Worm (Caenorhabditis elegans): ENCODE results near the gene F54D5.4.

F54D5.4 gene

DNA sequence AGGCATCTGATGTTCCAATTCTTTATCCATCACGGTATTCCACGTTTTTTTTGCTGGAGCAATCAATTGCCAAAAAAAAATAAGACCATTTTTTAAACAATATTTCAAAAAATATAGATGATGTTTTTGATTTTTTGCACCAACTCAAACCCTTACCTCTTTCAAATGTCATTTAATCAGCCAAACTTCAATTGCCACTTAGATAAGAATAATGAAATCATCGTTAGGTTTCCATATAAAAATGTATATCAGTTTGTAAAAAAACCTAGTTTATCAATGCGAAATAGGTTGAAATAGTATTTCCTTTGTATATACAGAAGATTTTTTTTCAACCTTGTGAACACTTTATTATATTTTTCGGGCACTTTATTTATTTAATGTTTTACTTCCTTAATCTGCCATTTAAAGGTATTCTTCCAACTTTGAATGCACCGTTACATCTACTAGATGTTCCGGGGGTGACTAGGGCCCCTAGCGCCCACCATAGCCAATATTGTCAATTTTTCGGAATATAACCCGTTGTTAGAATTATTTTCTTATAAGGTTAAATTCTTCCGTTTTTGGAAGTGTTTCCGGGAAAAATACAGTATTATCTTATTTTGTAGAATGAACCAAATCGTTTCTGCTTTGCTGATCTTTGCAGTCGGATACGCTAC, at the start of gene F54D5.4, which contains the start of gene F54D5.23:
TSS of gene F54D5.4 (plus strand) at position 606 of the 656 bp plus-strand sequence.
TSS of gene F54D5.23 (minus strand) at position 75 of the 656 bp plus-strand sequence.
- TF ChIP-seq unc-55 (GFP tag; optimal IDR thresholded peaks at IDR 0.05) (no peak), gmeb-2 (tag; optimal IDR thresholded peaks at IDR 0.05) (no peak)

DNA sequence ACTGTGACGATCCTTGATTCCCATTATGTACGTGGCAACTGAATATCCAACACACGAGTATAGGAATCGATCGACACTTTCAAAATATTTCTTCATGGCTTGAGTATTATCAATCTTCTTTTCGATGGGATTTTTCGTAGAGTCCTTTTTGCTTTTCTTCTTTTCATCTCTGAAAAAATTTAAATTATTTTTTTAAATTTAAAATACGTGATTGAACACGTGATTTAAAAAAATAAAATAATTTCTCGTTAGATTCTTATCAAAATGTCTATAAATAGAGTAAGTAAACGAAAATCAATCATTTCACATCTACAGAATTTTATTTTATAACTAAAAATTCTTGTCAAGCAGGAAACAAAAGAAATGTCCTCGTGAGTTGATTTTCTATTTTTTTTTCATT, 48.3 kb upstream of the F54D5.4 start, which contains the start of gene Y62F5A.10:
TSS of gene Y62F5A.10 (plus strand) at position 301 of the 400 bp plus-strand sequence.
- TF ChIP-seq ceh-18 (tag; optimal IDR thresholded peaks at IDR 0.05), result no peak
- TF ChIP-seq pag-3 (tag; optimal IDR thresholded peaks at IDR 0.05; ENCODE audit: borderline replicate concordance), result no peak
- TF ChIP-seq ama-1 (optimal IDR thresholded peaks at IDR 0.05), result no peak
- no peak for TF ChIP-seq che-1 (tag; optimal IDR thresholded peaks at IDR 0.05)
- TF ChIP-seq unc-55 (GFP tag; optimal IDR thresholded peaks at IDR 0.05), result no peak
- TF ChIP-seq dve-1 (tag; optimal IDR thresholded peaks at IDR 0.05), result no peak
- no peak for TF ChIP-seq zip-5 (tag; optimal IDR thresholded peaks at IDR 0.05)
- no peak for TF ChIP-seq pha-2 (tag; optimal IDR thresholded peaks at IDR 0.05)
- no peak for TF ChIP-seq fkh-10 (GFP tag; optimal IDR thresholded peaks at IDR 0.05)
- no peak for TF ChIP-seq ceh-31 (tag; optimal IDR thresholded peaks at IDR 0.05)
- no peak for TF ChIP-seq pat-9 (tag; optimal IDR thresholded peaks at IDR 0.05)
- TF ChIP-seq ceh-24 (tag; optimal IDR thresholded peaks at IDR 0.05), result no peak
- no peak for TF ChIP-seq npax-4 (tag; optimal IDR thresholded peaks at IDR 0.05)
- TF ChIP-seq nhr-232 (tag; optimal IDR thresholded peaks at IDR 0.05), result no peak

DNA sequence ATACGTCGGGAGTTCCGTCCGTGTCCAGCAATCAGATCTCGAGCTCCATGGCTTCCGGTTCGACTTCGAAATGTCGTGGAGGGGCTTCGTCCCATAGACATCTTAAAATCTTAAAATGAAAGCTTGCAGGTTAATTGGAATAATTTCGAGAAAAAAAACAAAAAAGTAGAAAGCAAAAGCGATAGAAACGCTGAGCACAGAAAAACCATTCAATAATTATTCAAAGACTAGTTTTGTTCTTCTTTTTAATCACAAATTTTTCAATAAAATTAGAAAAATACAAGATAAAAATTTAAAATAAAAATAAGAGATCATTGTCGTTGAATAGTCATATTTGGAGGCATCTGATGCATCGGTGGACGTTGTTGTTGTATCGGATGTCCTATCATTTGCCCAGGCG, 42.7 kb upstream of the F54D5.4 start, which contains the start of gene age-1:
TSS of gene age-1 (minus strand) at position 101 of the 400 bp plus-strand sequence.
- TF ChIP-seq ceh-45 (GFP tag; IDR thresholded peaks at IDR 0.05) (no peak), C38D4.7 (GFP tag; optimal IDR thresholded peaks at IDR 0.05) (no peak), ceh-48 (tag; optimal IDR thresholded peaks at IDR 0.05) (no peak), ets-4 (tag; optimal IDR thresholded peaks at IDR 0.05) (no peak), odd-2 (tag; optimal IDR thresholded peaks at IDR 0.05) (no peak), zip-5 (tag; optimal IDR thresholded peaks at IDR 0.05) (no peak), ama-1 (optimal IDR thresholded peaks at IDR 0.05) (no peak), fkh-10 (GFP tag; optimal IDR thresholded peaks at IDR 0.05) (no peak), rnt-1 (tag; optimal IDR thresholded peaks at IDR 0.05) (no peak), tbx-2 (tag; optimal IDR thresholded peaks at IDR 0.05) (no peak), ztf-16 (tag; optimal IDR thresholded peaks at IDR 0.05) (no peak), nhr-11 (tag; optimal IDR thresholded peaks at IDR 0.05) (no peak), tbx-7 (tag; optimal IDR thresholded peaks at IDR 0.05) (no peak)

DNA sequence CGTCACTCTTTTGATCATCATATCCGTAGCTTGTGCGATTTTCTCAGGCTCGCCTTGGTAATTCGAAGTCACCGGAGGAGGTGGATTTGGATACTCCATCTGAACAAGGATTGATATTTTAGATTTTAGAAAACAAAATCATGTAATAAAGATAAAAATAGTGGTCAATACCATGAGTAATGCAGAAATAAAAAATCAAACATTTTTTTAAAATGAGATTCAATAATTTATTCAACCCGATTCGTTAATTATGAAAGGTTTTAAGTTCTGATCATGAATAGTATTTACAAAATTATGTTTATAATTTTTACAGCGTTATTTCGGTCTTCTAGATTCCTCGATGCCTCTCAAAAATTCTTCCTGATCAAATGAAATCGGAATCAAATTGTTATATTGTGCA, 35.9 kb upstream of the F54D5.4 start, which contains the start of gene mdt-8:
TSS of gene mdt-8 (minus strand) at position 101 of the 400 bp plus-strand sequence.
- TF ChIP-seq pag-3 (tag; optimal IDR thresholded peaks at IDR 0.05; ENCODE audit: borderline replicate concordance), result no peak
- no peak for TF ChIP-seq unc-42 (tag; optimal IDR thresholded peaks at IDR 0.05)
- TF ChIP-seq ceh-31 (tag; optimal IDR thresholded peaks at IDR 0.05), result no peak
- no peak for TF ChIP-seq ceh-14 (tag; optimal IDR thresholded peaks at IDR 0.05)
- no peak for TF ChIP-seq F13H6.1 (tag; optimal IDR thresholded peaks at IDR 0.05)
- TF ChIP-seq ceh-2 (tag; optimal IDR thresholded peaks at IDR 0.05), result no peak
- TF ChIP-seq sdc-2 (tag; optimal IDR thresholded peaks at IDR 0.05), result no peak
- TF ChIP-seq pax-1 (tag; optimal IDR thresholded peaks at IDR 0.05), result no peak
- no peak for TF ChIP-seq pros-1 (tag; optimal IDR thresholded peaks at IDR 0.05)

DNA sequence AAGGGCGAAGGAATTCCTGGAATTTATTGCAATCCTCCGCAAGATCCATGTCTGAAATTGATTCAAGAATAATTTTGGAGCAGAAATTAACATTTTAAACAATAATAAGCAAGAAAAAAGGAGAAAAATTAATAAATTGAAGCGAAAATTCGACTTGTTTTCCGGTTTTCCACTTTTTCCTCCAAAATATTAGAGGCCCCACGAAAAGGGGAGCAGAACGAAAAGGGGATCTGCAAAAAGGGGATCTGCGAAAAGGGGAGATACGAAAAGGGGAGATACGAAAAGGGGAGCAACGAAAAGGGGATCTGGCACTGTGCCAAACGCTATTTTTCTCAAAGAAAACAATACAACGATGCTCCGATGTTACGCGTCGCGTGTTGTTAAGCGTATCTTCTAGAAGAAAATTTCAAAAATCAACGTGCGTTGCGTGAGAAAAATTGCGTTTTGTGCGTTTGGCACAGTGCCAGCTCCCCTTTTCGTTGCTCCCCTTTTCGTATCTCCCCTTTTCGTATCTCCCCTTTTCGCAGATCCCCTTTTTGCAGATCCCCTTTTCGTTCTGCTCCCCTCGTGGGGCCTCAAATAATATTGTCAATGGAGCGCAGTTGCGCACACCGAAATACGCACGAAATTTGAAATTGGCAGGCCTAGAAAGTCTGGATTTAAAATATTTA, 35.1 kb upstream of the F54D5.4 start, which contains the start of gene Y62F5A.12:
TSS of gene Y62F5A.12 (minus strand) at position 51 of the 671 bp plus-strand sequence.
- TF ChIP-seq ceh-31 (tag; optimal IDR thresholded peaks at IDR 0.05) (peak; percentile 100), hlh-8 (tag; optimal IDR thresholded peaks at IDR 0.05) (peak; percentile 89), hlh-6 (tag; optimal IDR thresholded peaks at IDR 0.05) (peak; percentile 62), elt-2 (tag; optimal IDR thresholded peaks at IDR 0.05) (peak; percentile 79), lin-11 (tag; optimal IDR thresholded peaks at IDR 0.05) (peak; percentile 22), fkh-6 (tag; optimal IDR thresholded peaks at IDR 0.05) (peak; percentile 57), syd-9 (tag; optimal IDR thresholded peaks at IDR 0.05) (peak; percentile 85), ceh-45 (GFP tag; IDR thresholded peaks at IDR 0.05) (peak; percentile 90), nfya-1 (tag; optimal IDR thresholded peaks at IDR 0.05) (peak; percentile 35), mec-3 (tag; optimal IDR thresholded peaks at IDR 0.05; ENCODE audit: borderline replicate concordance) (peak; percentile 97), sox-4 (tag; optimal IDR thresholded peaks at IDR 0.05) (peak; percentile 54), T23F11.4 (GFP tag; optimal IDR thresholded peaks at IDR 0.05) (peak; percentile 8), dmd-4 (tag; optimal IDR thresholded peaks at IDR 0.05; ENCODE audit: borderline replicate concordance) (peak; percentile 94), ttx-3 (tag; optimal IDR thresholded peaks at IDR 0.05) (peak; percentile 30), zip-5 (tag; optimal IDR thresholded peaks at IDR 0.05) (peak; percentile 92), ceh-48 (tag; optimal IDR thresholded peaks at IDR 0.05) (peak; percentile 35)

Measured in whole organism, late embryonic.